Fruit fly (Drosophila melanogaster): Measurements from ENCODE around the gene CG7384.

Gene CG7384

dm6 chr2L:10472257-10472656 is 38.0 kb downstream of the CG7384 start:
- TF ChIP-seq sage (GFP tag; optimal IDR thresholded peaks at IDR 0.05) (no peak), Dif (GFP tag; optimal IDR thresholded peaks at IDR 0.05; ENCODE audit: partially characterized antibody) (no peak), woc (GFP tag; optimal IDR thresholded peaks at IDR 0.05) (no peak), tai (GFP tag; optimal IDR thresholded peaks at IDR 0.05) (no peak), rgr (GFP tag; optimal IDR thresholded peaks at IDR 0.05) (no peak), dsf (GFP tag; optimal IDR thresholded peaks at IDR 0.05; ENCODE audit: borderline replicate concordance) (no peak), dmrt93B (GFP tag; optimal IDR thresholded peaks at IDR 0.05) (no peak), psq (GFP tag; optimal IDR thresholded peaks at IDR 0.05) (no peak), Hnf4 (GFP tag; optimal IDR thresholded peaks at IDR 0.05) (no peak), N (GFP tag; optimal IDR thresholded peaks at IDR 0.05) (no peak), CG9705 (GFP tag; optimal IDR thresholded peaks at IDR 0.05) (no peak), pan (optimal IDR thresholded peaks at IDR 0.05) (no peak)

- no peak for TF ChIP-seq N (GFP tag; optimal IDR thresholded peaks at IDR 0.05)
- TF ChIP-seq sv (GFP tag; optimal IDR thresholded peaks at IDR 0.05) = no peak
- TF ChIP-seq brk (GFP tag; optimal IDR thresholded peaks at IDR 0.05) = no peak
- TF ChIP-seq sage (GFP tag; optimal IDR thresholded peaks at IDR 0.05) = no peak
- no peak for TF ChIP-seq HLH106 (tag; optimal IDR thresholded peaks at IDR 0.05)
- TF ChIP-seq Hr78 (GFP tag; optimal IDR thresholded peaks at IDR 0.05) = no peak
- no peak for TF ChIP-seq pan (optimal IDR thresholded peaks at IDR 0.05)
- no peak for TF ChIP-seq jim (GFP tag; optimal IDR thresholded peaks at IDR 0.05)
- TF ChIP-seq tai (GFP tag; optimal IDR thresholded peaks at IDR 0.05) = no peak
- no peak for TF ChIP-seq ey (GFP tag; optimal IDR thresholded peaks at IDR 0.05)
- TF ChIP-seq usp (GFP tag; optimal IDR thresholded peaks at IDR 0.05) = no peak
- TF ChIP-seq woc (GFP tag; optimal IDR thresholded peaks at IDR 0.05) = no peak
- no peak for TF ChIP-seq Jra (GFP tag; optimal IDR thresholded peaks at IDR 0.05)
- TF ChIP-seq Vsx2 (GFP tag; optimal IDR thresholded peaks at IDR 0.05; ENCODE audit: partially characterized antibody) = no peak
- no peak for TF ChIP-seq Mio (GFP tag; optimal IDR thresholded peaks at IDR 0.05)
- TF ChIP-seq dsf (GFP tag; optimal IDR thresholded peaks at IDR 0.05; ENCODE audit: borderline replicate concordance) = no peak
- no peak for TF ChIP-seq foxo (GFP tag; optimal IDR thresholded peaks at IDR 0.05)
These were observed 40.0 kb downstream of the CG7384 start for dm6 chr2L:10470211-10470610.

dm6 chr2L:10468978-10469377 is 41.3 kb downstream of the CG7384 start:
- TF ChIP-seq dl (GFP tag; optimal IDR thresholded peaks at IDR 0.05; ENCODE audit: insufficient read depth in 1 of 2, partially characterized antibody in 2 of 2) (no peak), woc (GFP tag; optimal IDR thresholded peaks at IDR 0.05) (no peak), N (GFP tag; optimal IDR thresholded peaks at IDR 0.05) (no peak), Jra (GFP tag; optimal IDR thresholded peaks at IDR 0.05) (no peak), tai (GFP tag; optimal IDR thresholded peaks at IDR 0.05) (no peak), pan (optimal IDR thresholded peaks at IDR 0.05) (no peak), HLH106 (tag; optimal IDR thresholded peaks at IDR 0.05) (no peak), sv (GFP tag; optimal IDR thresholded peaks at IDR 0.05) (no peak), sage (GFP tag; optimal IDR thresholded peaks at IDR 0.05) (no peak), dsf (GFP tag; optimal IDR thresholded peaks at IDR 0.05; ENCODE audit: borderline replicate concordance) (no peak), Dif (GFP tag; optimal IDR thresholded peaks at IDR 0.05; ENCODE audit: partially characterized antibody) (no peak), foxo (GFP tag; optimal IDR thresholded peaks at IDR 0.05) (no peak), Hnf4 (GFP tag; optimal IDR thresholded peaks at IDR 0.05) (no peak), psq (GFP tag; optimal IDR thresholded peaks at IDR 0.05) (no peak), Hr83 (GFP tag; optimal IDR thresholded peaks at IDR 0.05; ENCODE audit: poor library complexity, severe bottlenecking) (no peak), CG32264 (GFP tag; optimal IDR thresholded peaks at IDR 0.05) (no peak), fru (GFP tag; optimal IDR thresholded peaks at IDR 0.05) (no peak), CG9705 (GFP tag; optimal IDR thresholded peaks at IDR 0.05) (no peak)

dm6 chr2L:10468388-10468787 is 41.9 kb downstream of the CG7384 start:
- peak; percentile 36 for TF ChIP-seq rgr (GFP tag; optimal IDR thresholded peaks at IDR 0.05)
- peak; percentile 24 for TF ChIP-seq dmrt93B (GFP tag; optimal IDR thresholded peaks at IDR 0.05)
- no peak for TF ChIP-seq Sp1 (GFP tag; optimal IDR thresholded peaks at IDR 0.05)
- TF ChIP-seq brk (GFP tag; optimal IDR thresholded peaks at IDR 0.05) = no peak
- TF ChIP-seq Dif (GFP tag; optimal IDR thresholded peaks at IDR 0.05; ENCODE audit: partially characterized antibody) = no peak
- TF ChIP-seq h (GFP tag; optimal IDR thresholded peaks at IDR 0.05) = peak; percentile 55
- no peak for TF ChIP-seq CG9705 (GFP tag; optimal IDR thresholded peaks at IDR 0.05)
- TF ChIP-seq HLH106 (tag; optimal IDR thresholded peaks at IDR 0.05) = peak; percentile 54
- peak; percentile 2 for TF ChIP-seq fru (GFP tag; optimal IDR thresholded peaks at IDR 0.05)
- TF ChIP-seq sv (GFP tag; optimal IDR thresholded peaks at IDR 0.05) = peak; percentile 22
- TF ChIP-seq lola (GFP tag; optimal IDR thresholded peaks at IDR 0.05) = no peak
- TF ChIP-seq usp (GFP tag; optimal IDR thresholded peaks at IDR 0.05) = no peak
- no peak for TF ChIP-seq CrebA (GFP tag; optimal IDR thresholded peaks at IDR 0.05; ENCODE audit: borderline replicate concordance)
- no peak for TF ChIP-seq Hr83 (GFP tag; optimal IDR thresholded peaks at IDR 0.05; ENCODE audit: poor library complexity, severe bottlenecking)
- TF ChIP-seq foxo (GFP tag; optimal IDR thresholded peaks at IDR 0.05) = peak in 1 of 2 experiments; percentile 45
- TF ChIP-seq GATAd (GFP tag; optimal IDR thresholded peaks at IDR 0.05) = no peak
- TF ChIP-seq woc (GFP tag; optimal IDR thresholded peaks at IDR 0.05) = no peak

Measured in whole organism, wandering third instar larva.